Worm (Caenorhabditis elegans) whole organism, L4 larva: ENCODE data around the gene snt-1.

Source experiments
- D1046.2 ChIP-seq: fragments of 200-800 bp; sonication (Bioruptor generic); IDR thresholded peaks from 2 replicates; pipeline ENCODE4 v1.3.6; 2022; ENCODE audit warnings: missing genetic modification characterization, missing compliant biosample characterization
- F37D6.2 ChIP-seq: sonication (generic microtip); optimal IDR thresholded peaks from 2 replicates; lab custom pipeline; 2016; ENCODE audit warnings: mild to moderate bottlenecking, missing genetic modification characterization, missing compliant biosample characterization
- T26A8.4 ChIP-seq: fragments of 200-800 bp; sonication (Bioruptor generic); IDR thresholded peaks from 2 replicates; pipeline ENCODE4 v1.3.6; 2022; ENCODE audit warnings: missing genetic modification characterization, missing compliant biosample characterization
- ZK337.2 ChIP-seq: fragments of 200-800 bp; sonication (Bioruptor generic); IDR thresholded peaks from 2 replicates; pipeline ENCODE4 v1.3.6; 2022; ENCODE audit warnings: missing genetic modification reagents, missing genetic modification characterization, missing compliant biosample characterization
- aha-1 ChIP-seq: fragments of 150-350 bp; peaks from one replicate; lab custom pipeline; 2014; ENCODE audit warnings: missing biosample characterization, missing genetic modification characterization
- aly-2 ChIP-seq: sonication (generic microtip); optimal IDR thresholded peaks from 2 replicates; lab custom pipeline; 2018; ENCODE audit warnings: missing biosample characterization, missing genetic modification characterization
- ama-1 ChIP-seq: fragments of 150-350 bp; optimal IDR thresholded peaks from 2 replicates; lab custom pipeline; 2014; ENCODE audit warnings: inconsistent platforms, mixed read lengths
- ceh-32 ChIP-seq: sonication (generic microtip); optimal IDR thresholded peaks from 2 replicates; lab custom pipeline; 2016; ENCODE audit warnings: mild to moderate bottlenecking, missing genetic modification characterization, missing compliant biosample characterization; ENCODE audit not compliant: poor library complexity
- ceh-62 ChIP-seq: sonication (generic microtip); optimal IDR thresholded peaks from 2 replicates; lab custom pipeline; 2017; ENCODE audit warnings: missing biosample characterization, missing genetic modification characterization
- ces-1 ChIP-seq: fragments of 150-350 bp; sonication (generic microtip); optimal IDR thresholded peaks from 4 replicates; lab custom pipeline; 2014; ENCODE audit warnings: missing biosample characterization, missing genetic modification reagents, missing genetic modification characterization
- cey-2 ChIP-seq: sonication (generic microtip); optimal IDR thresholded peaks from 3 replicates; lab custom pipeline; 2017; ENCODE audit warnings: missing genetic modification characterization, mild to moderate bottlenecking, missing compliant biosample characterization, antibody characterized with exemption, borderline replicate concordance; ENCODE audit not compliant: insufficient read depth
- daf-16 ChIP-seq, 3 experiments: sonication (generic microtip); optimal IDR thresholded peaks; 2 replicates each; lab custom pipeline; 2016 to 2017; ENCODE audit warnings: missing genetic modification characterization in 3 of 3, missing genetic modification reagents in 3 of 3, mild to moderate bottlenecking in 2 of 3, missing compliant biosample characterization in 2 of 3, missing biosample characterization in 1 of 3, moderate library complexity in 1 of 3
- dmd-6 ChIP-seq: fragments of 200-800 bp; sonication (Bioruptor generic); IDR thresholded peaks from 2 replicates; pipeline ENCODE4 v1.3.6; 2022; ENCODE audit warnings: missing genetic modification reagents, missing genetic modification characterization, missing compliant biosample characterization
- dpl-1 ChIP-seq: fragments of 150-350 bp; optimal IDR thresholded peaks from 2 replicates; lab custom pipeline; 2014; ENCODE audit warnings: missing biosample characterization, missing genetic modification reagents, missing genetic modification characterization
- egl-43 ChIP-seq: fragments of 200-800 bp; sonication (Bioruptor generic); IDR thresholded peaks from 2 replicates; pipeline ENCODE4 v1.3.6; 2022; ENCODE audit warnings: missing genetic modification reagents, missing genetic modification characterization, missing compliant biosample characterization
- fkh-10 ChIP-seq: fragments of 150-350 bp; optimal IDR thresholded peaks from 2 replicates; lab custom pipeline; 2014; ENCODE audit warnings: missing biosample characterization, missing genetic modification reagents, missing genetic modification characterization
- hlh-11 ChIP-seq: fragments of 200-800 bp; sonication (Bioruptor generic); optimal IDR thresholded peaks from 2 replicates; lab custom pipeline; 2018; ENCODE audit warnings: mild to moderate bottlenecking, missing genetic modification characterization, missing compliant biosample characterization
- hlh-30 ChIP-seq: sonication (generic microtip); optimal IDR thresholded peaks from 2 replicates; lab custom pipeline; 2017; ENCODE audit warnings: antibody characterized with exemption, mild to moderate bottlenecking, missing genetic modification characterization, missing compliant biosample characterization; ENCODE audit not compliant: insufficient read depth
- hmg-1.1 ChIP-seq: fragments of 200-800 bp; sonication (Bioruptor generic); IDR thresholded peaks from 2 replicates; pipeline ENCODE4 v1.3.6; 2022; ENCODE audit warnings: missing genetic modification reagents, missing genetic modification characterization, missing compliant biosample characterization
- jun-1 ChIP-seq: fragments of 150-350 bp; optimal IDR thresholded peaks from 2 replicates; lab custom pipeline; 2014; ENCODE audit warnings: missing biosample characterization, missing genetic modification reagents, missing genetic modification characterization
- lim-7 ChIP-seq: fragments of 200-800 bp; sonication (Bioruptor generic); IDR thresholded peaks from 2 replicates; pipeline ENCODE4 v1.3.6; 2022; ENCODE audit warnings: missing genetic modification characterization, missing compliant biosample characterization
- lin-1 ChIP-seq: fragments of 200-800 bp; sonication (Bioruptor generic); IDR thresholded peaks from 2 replicates; pipeline ENCODE4 v1.3.6; 2022; ENCODE audit warnings: missing genetic modification reagents, missing genetic modification characterization, missing compliant biosample characterization
- lir-3 ChIP-seq: sonication (generic microtip); optimal IDR thresholded peaks from 2 replicates; lab custom pipeline; 2016; ENCODE audit warnings: mild to moderate bottlenecking, missing genetic modification characterization, missing compliant biosample characterization
- madf-5 ChIP-seq, 2 experiments: fragments of 200-800 bp; sonication (Bioruptor generic); IDR thresholded peaks; 2 replicates each; pipeline ENCODE4 v1.3.6; 2022; ENCODE audit warnings: missing compliant biosample characterization in 2 of 2, missing genetic modification characterization in 2 of 2
- madf-9 ChIP-seq: fragments of 200-800 bp; sonication (Bioruptor generic); conservative IDR thresholded peaks from 2 replicates; pipeline ENCODE4 v1.3.6; 2022; ENCODE audit warnings: missing genetic modification reagents, missing genetic modification characterization, missing compliant biosample characterization
- mdt-29 ChIP-seq: fragments of 200-800 bp; sonication (Bioruptor generic); IDR thresholded peaks from 2 replicates; pipeline ENCODE4 v1.3.6; 2022; ENCODE audit warnings: missing genetic modification reagents, missing genetic modification characterization, missing compliant biosample characterization
- mep-1 ChIP-seq: fragments of 150-350 bp; sonication (generic microtip); optimal IDR thresholded peaks from 3 replicates; lab custom pipeline; 2014; ENCODE audit warnings: missing biosample characterization, missing genetic modification characterization
- mes-2 ChIP-seq: sonication (generic microtip); optimal IDR thresholded peaks from 2 replicates; lab custom pipeline; 2016; ENCODE audit warnings: missing genotype, mild to moderate bottlenecking, missing genetic modification characterization, missing compliant biosample characterization; ENCODE audit not compliant: poor library complexity, severe bottlenecking
- mxl-3 ChIP-seq: fragments of 200-800 bp; sonication (Bioruptor generic); optimal IDR thresholded peaks from 2 replicates; lab custom pipeline; 2018; ENCODE audit warnings: mild to moderate bottlenecking, missing genetic modification characterization, missing compliant biosample characterization
- nhr-102 ChIP-seq: sonication (generic microtip); optimal IDR thresholded peaks from 2 replicates; lab custom pipeline; 2016; ENCODE audit warnings: mild to moderate bottlenecking, missing genetic modification characterization, moderate library complexity, missing compliant biosample characterization
- nhr-237 ChIP-seq: sonication (generic microtip); optimal IDR thresholded peaks from 2 replicates; lab custom pipeline; 2017; ENCODE audit warnings: missing biosample characterization, missing genetic modification characterization
- nhr-25 ChIP-seq: sonication (generic microtip); optimal IDR thresholded peaks from 2 replicates; lab custom pipeline; 2017; ENCODE audit warnings: missing genetic modification characterization, mild to moderate bottlenecking, missing compliant biosample characterization, antibody characterized with exemption, moderate library complexity, borderline replicate concordance; ENCODE audit not compliant: insufficient read depth
- nhr-28 ChIP-seq: fragments of 150-350 bp; optimal IDR thresholded peaks from 2 replicates; lab custom pipeline; 2014; ENCODE audit warnings: missing biosample characterization, missing genetic modification characterization
- nhr-42 ChIP-seq: fragments of 200-800 bp; sonication (Bioruptor generic); IDR thresholded peaks from 2 replicates; pipeline ENCODE4 v1.3.6; 2022; ENCODE audit warnings: missing genetic modification characterization, missing compliant biosample characterization
- nhr-48 ChIP-seq: sonication (generic microtip); optimal IDR thresholded peaks from 2 replicates; lab custom pipeline; 2016; ENCODE audit warnings: mild to moderate bottlenecking, missing genetic modification characterization, missing compliant biosample characterization
- nhr-6 ChIP-seq: fragments of 150-350 bp; optimal IDR thresholded peaks from 2 replicates; lab custom pipeline; 2014; ENCODE audit warnings: missing biosample characterization, missing genetic modification characterization
- set-16 ChIP-seq: fragments of 200-800 bp; sonication (Bioruptor generic); IDR thresholded peaks from 2 replicates; pipeline ENCODE4 v1.3.6; 2022; ENCODE audit warnings: missing genetic modification reagents, missing genetic modification characterization, missing compliant biosample characterization
- snpc-1.2 ChIP-seq: fragments of 200-800 bp; sonication (Bioruptor generic); IDR thresholded peaks from 2 replicates; pipeline ENCODE4 v1.3.6; 2022; ENCODE audit warnings: missing genetic modification reagents, missing genetic modification characterization, missing compliant biosample characterization
- snpc-4 ChIP-seq: fragments of 150-350 bp; optimal IDR thresholded peaks from 2 replicates; lab custom pipeline; 2014; ENCODE audit warnings: missing biosample characterization, missing genetic modification characterization
- spr-3 ChIP-seq: fragments of 200-800 bp; sonication (Bioruptor generic); optimal IDR thresholded peaks from 2 replicates; lab custom pipeline; 2018; ENCODE audit warnings: mild to moderate bottlenecking, missing genetic modification characterization, missing compliant biosample characterization
- tra-1 ChIP-seq: fragments of 200-800 bp; sonication (Bioruptor generic); IDR thresholded peaks from 2 replicates; pipeline ENCODE4 v1.3.6; 2022; ENCODE audit warnings: missing genetic modification reagents, missing genetic modification characterization, missing compliant biosample characterization
- unc-39 ChIP-seq: sonication (generic microtip); optimal IDR thresholded peaks from 2 replicates; lab custom pipeline; 2017; ENCODE audit warnings: missing biosample characterization, missing genetic modification characterization
- unc-62 ChIP-seq, 3 experiments: fragments of 150-350 bp in 1 of 3; sonication (generic microtip); optimal IDR thresholded peaks in 2 of 3; peaks in 1 of 3; 1 replicate in 1 of 3; 2 replicates in 2 of 3; lab custom pipeline; 2014 to 2017; ENCODE audit warnings: missing biosample characterization in 3 of 3, missing genetic modification characterization in 3 of 3, missing genetic modification reagents in 3 of 3, missing genotype in 1 of 3
- vab-7 ChIP-seq: fragments of 200-800 bp; sonication (Bioruptor generic); IDR thresholded peaks from 2 replicates; pipeline ENCODE4 v1.3.6; 2022; ENCODE audit warnings: missing genetic modification reagents, missing genetic modification characterization, missing compliant biosample characterization
- zag-1 ChIP-seq: fragments of 150-350 bp; optimal IDR thresholded peaks from 2 replicates; lab custom pipeline; 2014; ENCODE audit warnings: missing biosample characterization, missing genetic modification characterization

snt-1 gene

ce11 chrII:6833781-6834339 lies 23.1 kb downstream of the snt-1 start (continued):
- TF ChIP-seq nhr-25 (tag; lab: Kevin White, UChicago) (peak; percentile 18), daf-16 (GFP tag; optimal IDR thresholded peaks at IDR 0.05; lab: Kevin White, UChicago) (no peak), daf-16 (tag; optimal IDR thresholded peaks at IDR 0.05; lab: Kevin White, UChicago) (peak; percentile 52), zag-1 (tag; lab: Kevin White, UChicago) (no peak), mes-2 (tag; lab: Kevin White, UChicago) (peak; percentile 22), ceh-62 (tag; lab: Kevin White, UChicago) (no peak), hlh-30 (peak; percentile 66), nhr-48 (tag; lab: Kevin White, UChicago) (peak; percentile 33), snpc-1.2 (GFP tag; lab: Robert Waterston, UW) (no peak), nhr-28 (tag; lab: Kevin White, UChicago) (peak; percentile 74), F37D6.2 (tag; lab: Kevin White, UChicago) (no peak), T26A8.4 (GFP tag; lab: Robert Waterston, UW) (no peak), jun-1 (tag; lab: Kevin White, UChicago) (no peak), aha-1 (tag; lab: Kevin White, UChicago) (peak; percentile 97), fkh-10 (GFP tag; lab: Kevin White, UChicago) (no peak), aly-2 (tag; lab: Kevin White, UChicago) (no peak), nhr-6 (peak; percentile 24), lir-3 (no peak), mep-1 (tag; lab: Kevin White, UChicago) (peak; percentile 55), lin-1 (peak; percentile 61; the same call in 1 of the 2 replicates), nhr-42 (GFP tag; lab: Robert Waterston, UW) (no peak), spr-3 (GFP tag; lab: Kevin White, UChicago) (no peak), D1046.2 (GFP tag; lab: Robert Waterston, UW) (no peak), vab-7 (GFP tag; lab: Robert Waterston, UW) (no peak), dpl-1 (GFP tag; lab: Kevin White, UChicago) (no peak), dmd-6 (GFP tag; lab: Robert Waterston, UW) (peak; percentile 54), ceh-32 (no peak)
- TF ChIP-seq, all 104 proteins: peak for 19

- TF ChIP-seq hmg-1.1 (GFP tag; lab: Robert Waterston, UW) (0 out of 2 replicates have a peak, but pooled peaks have one; percentile 44), lim-7 (GFP tag; lab: Robert Waterston, UW) (0 out of 2 replicates have a peak, but pooled peaks have one; percentile 46), mxl-3 (GFP tag; lab: Kevin White, UChicago) (peak; percentile 16), egl-43 (GFP tag; lab: Robert Waterston, UW) (peak; percentile 68), snpc-4 (tag; lab: Kevin White, UChicago) (no peak), ama-1 (no peak), tra-1 (GFP tag; lab: Robert Waterston, UW) (0 out of 2 replicates have a peak, but pooled peaks have one; percentile 42), ZK337.2 (GFP tag; lab: Robert Waterston, UW) (peak; percentile 20; the same call in 1 of the 2 replicates), zag-1 (tag; lab: Kevin White, UChicago) (no peak), cey-2 (tag; lab: Kevin White, UChicago) (no peak), unc-62 (GFP tag; optimal IDR thresholded peaks at IDR 0.05 in 1 of 2; lab: Kevin White, UChicago) (peak in 1 of 2 experiments; percentile 52), unc-62 (tag; optimal IDR thresholded peaks at IDR 0.05; lab: Kevin White, UChicago) (no peak), madf-9 (GFP tag; lab: Robert Waterston, UW) (no peak), nhr-237 (tag; lab: Kevin White, UChicago) (no peak), mdt-29 (no peak), set-16 (GFP tag; lab: Robert Waterston, UW) (peak; percentile 57), ces-1 (GFP tag; lab: Kevin White, UChicago) (no peak), madf-5 (GFP tag; IDR thresholded peaks at IDR 0.05; lab: Robert Waterston, UW) (no peak), nhr-28 (tag; lab: Kevin White, UChicago) (peak; percentile 21), hlh-11 (tag; lab: Kevin White, UChicago) (peak; percentile 39), unc-39 (tag; lab: Kevin White, UChicago) (no peak), nhr-102 (tag; lab: Kevin White, UChicago) (no peak)
Observed at ce11 chrII:6834582-6835058, 23.9 kb downstream of the snt-1 start, which contains the start of gene egl-27. Gene egl-27, plus strand, starts transcription at chrII:6835008.
